Fruit fly (Drosophila melanogaster) whole organism, embryonic: ENCODE data around the gene CG6409.
A peak's percentile ranks its signal among the peaks of the same experiment; 100 is the strongest.

ENCODE experiments used
- Antp ChIP-seq: fragments of 200-800 bp; sonication (Bioruptor generic); optimal IDR thresholded peaks from 3 replicates; lab custom pipeline; 2016; ENCODE audit warnings: missing biosample characterization, missing genetic modification characterization
- Awh ChIP-seq: fragments of 200-800 bp; sonication (Bioruptor generic); IDR thresholded peaks from 2 replicates; pipeline ENCODE4, ENCODE4 v1.3.6; 2022; ENCODE audit warnings: missing biosample characterization, missing genetic modification characterization
- CG10321 ChIP-seq: fragments of 200-800 bp; sonication (Bioruptor generic); IDR thresholded peaks from 2 replicates; pipeline ENCODE4 v1.3.6; 2022; ENCODE audit warnings: missing biosample characterization, missing genetic modification characterization
- CG11504 ChIP-seq: fragments of 200-800 bp; sonication (Bioruptor generic); optimal IDR thresholded peaks from 3 replicates; lab custom pipeline; 2019; ENCODE audit warnings: missing biosample characterization, mild to moderate bottlenecking, missing genetic modification characterization, moderate library complexity
- CG13123 ChIP-seq: fragments of 200-800 bp; sonication (Bioruptor generic); optimal IDR thresholded peaks from 2 replicates; lab custom pipeline; 2016; ENCODE audit warnings: missing biosample characterization, missing genetic modification characterization
- CG13424 ChIP-seq: fragments of 200-800 bp; sonication (Bioruptor generic); optimal IDR thresholded peaks from 2 replicates; lab custom pipeline; 2019; ENCODE audit warnings: missing biosample characterization, mild to moderate bottlenecking, missing genetic modification characterization, moderate library complexity
- CG16863 ChIP-seq: fragments of 200-800 bp; sonication (Bioruptor generic); optimal IDR thresholded peaks from 3 replicates; lab custom pipeline; 2016; ENCODE audit warnings: missing biosample characterization, missing genetic modification characterization
- CG18599 ChIP-seq: fragments of 200-800 bp; sonication (Bioruptor generic); optimal IDR thresholded peaks from 3 replicates; lab custom pipeline; 2017; ENCODE audit warnings: missing biosample characterization, missing genetic modification characterization, mild to moderate bottlenecking, moderate library complexity, missing genetic modification reagents
- CG18619 ChIP-seq: fragments of 200-800 bp; sonication (Bioruptor generic); optimal IDR thresholded peaks from 3 replicates; lab custom pipeline; 2017; ENCODE audit warnings: missing biosample characterization, mild to moderate bottlenecking, missing genetic modification characterization
- CG30403 ChIP-seq: fragments of 200-800 bp; sonication (Bioruptor generic); optimal IDR thresholded peaks from 3 replicates; lab custom pipeline; 2016; ENCODE audit warnings: missing biosample characterization, missing genetic modification characterization
- CG3065 ChIP-seq: fragments of 200-800 bp; sonication (Bioruptor generic); optimal IDR thresholded peaks from 2 replicates; lab custom pipeline; 2016; ENCODE audit warnings: missing biosample characterization, missing genetic modification characterization
- CG32772 ChIP-seq: fragments of 200-800 bp; sonication (Bioruptor generic); IDR thresholded peaks from 2 replicates; pipeline ENCODE4 v1.3.6; 2022; ENCODE audit warnings: missing biosample characterization, missing genetic modification characterization
- CG42726 ChIP-seq: fragments of 200-800 bp; sonication (Bioruptor generic); IDR thresholded peaks from 2 replicates; pipeline ENCODE4 v1.3.6; 2022; ENCODE audit warnings: missing biosample characterization, missing genetic modification characterization; ENCODE audit not compliant: partially characterized antibody
- CG4328 ChIP-seq: fragments of 200-800 bp; sonication (Bioruptor generic); optimal IDR thresholded peaks from 3 replicates; lab custom pipeline; 2017; ENCODE audit warnings: missing biosample characterization, missing genetic modification reagents, missing genetic modification characterization
- CG4707 ChIP-seq: fragments of 200-800 bp; sonication (Bioruptor generic); optimal IDR thresholded peaks from 2 replicates; lab custom pipeline; 2018; ENCODE audit warnings: missing biosample characterization, mild to moderate bottlenecking, missing genetic modification characterization, moderate library complexity
- CG6175 ChIP-seq: fragments of 200-800 bp; sonication (Bioruptor generic); IDR thresholded peaks from 3 replicates; pipeline ENCODE4 v1.3.6; 2022; ENCODE audit warnings: missing biosample characterization, missing genetic modification characterization
- CG9437 ChIP-seq: fragments of 200-800 bp; sonication (Bioruptor generic); optimal IDR thresholded peaks from 2 replicates; lab custom pipeline; 2018; ENCODE audit warnings: missing biosample characterization, mild to moderate bottlenecking, missing genetic modification characterization
- Camta ChIP-seq: fragments of 200-800 bp; sonication (Bioruptor generic); optimal IDR thresholded peaks from 2 replicates; lab custom pipeline; 2016; ENCODE audit warnings: missing biosample characterization, missing genetic modification characterization
- CoRest ChIP-seq: fragments of 200-800 bp; sonication (Bioruptor generic); optimal IDR thresholded peaks from 3 replicates; lab custom pipeline; 2018; ENCODE audit warnings: missing biosample characterization, mild to moderate bottlenecking, missing genetic modification characterization, moderate library complexity
- CrebB ChIP-seq: fragments of 200-800 bp; sonication (Bioruptor generic); optimal IDR thresholded peaks from 3 replicates; lab custom pipeline; 2018; ENCODE audit warnings: missing biosample characterization, mild to moderate bottlenecking, missing genetic modification characterization
- Dbx ChIP-seq: fragments of 200-800 bp; sonication (Bioruptor generic); IDR thresholded peaks from 3 replicates; pipeline ENCODE4 v1.3.6; 2022; ENCODE audit warnings: missing biosample characterization, missing genetic modification characterization
- Dll ChIP-seq: fragments of 200-800 bp; sonication (Bioruptor generic); IDR thresholded peaks from 4 replicates; pipeline ENCODE4 v1.3.6; 2022; ENCODE audit warnings: missing biosample characterization, missing genetic modification characterization; ENCODE audit not compliant: partially characterized antibody
- Dref ChIP-seq: fragments of 200-800 bp; sonication (Bioruptor generic); IDR thresholded peaks from 2 replicates; pipeline ENCODE4 v1.3.6; 2022; ENCODE audit warnings: missing biosample characterization, missing genetic modification characterization
- Ets65A ChIP-seq: fragments of 200-800 bp; sonication (Bioruptor generic); peaks from one replicate; lab custom pipeline; 2016; ENCODE audit warnings: missing biosample characterization, missing genetic modification characterization
- Fer1 ChIP-seq: fragments of 200-800 bp; sonication (Bioruptor generic); optimal IDR thresholded peaks from 2 replicates; lab custom pipeline; 2017; ENCODE audit warnings: missing biosample characterization, mild to moderate bottlenecking, missing genetic modification characterization
- HHEX ChIP-seq: fragments of 200-800 bp; sonication (Bioruptor generic); optimal IDR thresholded peaks from 3 replicates; lab custom pipeline; 2017; ENCODE audit warnings: missing biosample characterization, mild to moderate bottlenecking, missing genetic modification characterization, missing genetic modification reagents
- Hey ChIP-seq: fragments of 200-800 bp; sonication (Bioruptor generic); optimal IDR thresholded peaks from 3 replicates; lab custom pipeline; 2018; ENCODE audit warnings: missing biosample characterization, mild to moderate bottlenecking, missing genetic modification characterization
- Hmr ChIP-seq: fragments of 200-800 bp; sonication (Bioruptor generic); optimal IDR thresholded peaks from 3 replicates; lab custom pipeline; 2017; ENCODE audit warnings: mild to moderate bottlenecking, missing biosample characterization, missing genetic modification reagents, missing genetic modification characterization
- Hr39 ChIP-seq: fragments of >200 bp; optimal IDR thresholded peaks from 2 replicates; lab custom pipeline; 2017
- Nf-YA ChIP-seq: fragments of 200-800 bp; sonication (Bioruptor generic); IDR thresholded peaks from 2 replicates; pipeline ENCODE4 v1.3.6; 2022; ENCODE audit warnings: missing biosample characterization, missing genetic modification characterization
- Opbp ChIP-seq: fragments of 200-800 bp; sonication (Bioruptor generic); IDR thresholded peaks from 3 replicates; pipeline ENCODE4 v1.3.6; 2022; ENCODE audit warnings: missing biosample characterization, missing genetic modification characterization; ENCODE audit not compliant: partially characterized antibody
- Rfx ChIP-seq: fragments of 200-800 bp; sonication (Bioruptor generic); IDR thresholded peaks from 2 replicates; pipeline ENCODE4 v1.3.6; 2022; ENCODE audit warnings: missing biosample characterization, missing genetic modification characterization
- Sox102F ChIP-seq: fragments of 200-800 bp; sonication (Bioruptor generic); optimal IDR thresholded peaks from 2 replicates; lab custom pipeline; 2018; ENCODE audit warnings: missing biosample characterization, mild to moderate bottlenecking, missing genetic modification characterization, moderate library complexity
- abd-A ChIP-seq: fragments of 200-800 bp; sonication (Bioruptor generic); optimal IDR thresholded peaks from 3 replicates; lab custom pipeline; 2019; ENCODE audit warnings: missing biosample characterization, mild to moderate bottlenecking, missing genetic modification characterization, moderate library complexity
- aop ChIP-seq: fragments of 200-800 bp; sonication (Bioruptor generic); IDR thresholded peaks from 2 replicates; pipeline ENCODE4 v1.3.6; 2022; ENCODE audit warnings: missing biosample characterization, missing genetic modification characterization
- bsh ChIP-seq, 2 experiments: fragments of 200-800 bp; sonication (Bioruptor generic); optimal IDR thresholded peaks; 2 replicates each; lab custom pipeline; 2017 to 2018; ENCODE audit warnings: mild to moderate bottlenecking in 2 of 2, missing biosample characterization in 2 of 2, missing genetic modification characterization in 2 of 2, moderate library complexity in 1 of 2
- crc ChIP-seq: fragments of 200-800 bp; sonication (Bioruptor generic); optimal IDR thresholded peaks from 2 replicates; lab custom pipeline; 2016; ENCODE audit warnings: missing biosample characterization, missing genetic modification characterization
- en ChIP-seq: fragments of 200-800 bp; sonication (Bioruptor generic); optimal IDR thresholded peaks from 2 replicates; lab custom pipeline; 2016; ENCODE audit warnings: missing biosample characterization, missing genetic modification characterization
- gcm ChIP-seq: fragments of 200-800 bp; sonication (Bioruptor generic); optimal IDR thresholded peaks from 2 replicates; lab custom pipeline; 2019; ENCODE audit warnings: missing biosample characterization, mild to moderate bottlenecking, missing genetic modification characterization, moderate library complexity
- gem ChIP-seq: fragments of 200-800 bp; sonication (Bioruptor generic); optimal IDR thresholded peaks from 2 replicates; lab custom pipeline; 2019; ENCODE audit warnings: missing biosample characterization, mild to moderate bottlenecking, missing genetic modification characterization, moderate library complexity
- ham ChIP-seq: fragments of 200-800 bp; sonication (Bioruptor generic); IDR thresholded peaks from 2 replicates; pipeline ENCODE4 v1.3.6; 2022; ENCODE audit warnings: missing biosample characterization, missing genetic modification characterization
- kah ChIP-seq: fragments of 200-800 bp; sonication (Bioruptor generic); optimal IDR thresholded peaks from 2 replicates; lab custom pipeline; 2018; ENCODE audit warnings: missing biosample characterization, mild to moderate bottlenecking, missing genetic modification characterization
- klu ChIP-seq: fragments of 200-800 bp; sonication (Bioruptor generic); IDR thresholded peaks from 2 replicates; pipeline ENCODE4 v1.3.6; 2022; ENCODE audit warnings: missing biosample characterization, missing genetic modification characterization
- lbe ChIP-seq: fragments of 200-800 bp; sonication (Bioruptor generic); optimal IDR thresholded peaks from 2 replicates; lab custom pipeline; 2016; ENCODE audit warnings: missing biosample characterization, mild to moderate bottlenecking, missing genetic modification characterization
- mirr ChIP-seq: fragments of 200-800 bp; sonication (Bioruptor generic); optimal IDR thresholded peaks from 3 replicates; lab custom pipeline; 2018; ENCODE audit warnings: missing biosample characterization, mild to moderate bottlenecking, missing genetic modification characterization
- slp2 ChIP-seq: fragments of 200-800 bp; sonication (Bioruptor generic); optimal IDR thresholded peaks from 2 replicates; lab custom pipeline; 2016; ENCODE audit warnings: missing biosample characterization, missing genetic modification characterization
- sqz ChIP-seq: fragments of 200-800 bp; sonication (Bioruptor generic); optimal IDR thresholded peaks from 3 replicates; lab custom pipeline; 2018; ENCODE audit warnings: missing biosample characterization, mild to moderate bottlenecking, missing genetic modification characterization
- unc-4 ChIP-seq: fragments of 200-800 bp; sonication (Bioruptor generic); IDR thresholded peaks from 2 replicates; pipeline ENCODE4 v1.3.6; 2022; ENCODE audit warnings: missing biosample characterization, missing genetic modification characterization; ENCODE audit not compliant: partially characterized antibody
- wdn ChIP-seq: fragments of 200-800 bp; sonication (Bioruptor generic); IDR thresholded peaks from 2 replicates; pipeline ENCODE4 v1.3.6; 2022; ENCODE audit warnings: missing biosample characterization, missing genetic modification characterization
- zfh1 ChIP-seq: fragments of 200-800 bp; sonication (Bioruptor generic); IDR thresholded peaks from 3 replicates; pipeline ENCODE4 v1.3.6; 2022; ENCODE audit warnings: missing biosample characterization, missing genetic modification characterization

Gene CG6409

DNA sequence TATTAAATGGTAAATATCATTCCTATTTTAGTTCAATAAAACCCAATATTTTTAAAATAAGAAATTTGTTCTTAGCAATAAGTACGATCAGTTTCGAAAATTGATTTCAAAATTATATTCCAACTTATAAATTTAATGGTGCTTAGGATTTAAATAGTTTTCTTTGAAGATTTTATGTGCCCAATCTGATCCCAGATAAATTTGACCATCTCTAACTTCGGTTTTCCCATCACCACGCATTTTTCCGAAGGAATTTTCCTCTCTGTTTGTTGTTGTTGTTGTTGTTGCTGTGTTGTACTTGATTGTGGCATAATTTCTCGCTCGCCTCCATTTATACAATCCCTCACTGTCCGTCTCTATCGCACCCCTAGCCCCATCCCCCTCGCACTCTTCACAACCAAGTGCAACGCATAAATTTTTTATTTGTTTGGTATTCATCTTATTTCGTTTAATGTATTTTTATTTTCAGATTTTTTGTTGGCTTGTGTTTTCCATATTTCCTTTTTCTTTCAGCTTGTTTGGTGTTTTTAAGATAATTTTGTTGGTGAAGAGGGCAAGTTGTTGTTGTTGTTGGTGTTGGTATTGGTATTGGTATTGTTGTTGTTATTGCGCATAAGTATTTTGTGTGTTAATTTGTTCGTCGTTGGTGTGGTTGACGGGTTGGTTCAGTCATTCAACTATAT, 32.4 kb downstream of the CG6409 start (continued):
- TF ChIP-seq Awh (GFP tag; lab: Robert Waterston, UW) (peak; percentile 17; the same call in 1 of the 2 replicates), slp2 (GFP tag; lab: Kevin White, UChicago) (no peak), aop (no peak), Antp (no peak), CG4707 (GFP tag; lab: Kevin White, UChicago) (no peak), CG4328 (GFP tag; lab: Kevin White, UChicago) (peak; percentile 11), CG18599 (GFP tag; lab: Kevin White, UChicago) (no peak), gem (peak; percentile 50), CG32772 (GFP tag; lab: Robert Waterston, UW) (0 out of 2 replicates have a peak, but pooled peaks have one; percentile 17), gcm (no peak), CG13123 (GFP tag; lab: Kevin White, UChicago) (peak; percentile 2), CG18619 (GFP tag; lab: Kevin White, UChicago) (no peak), Dbx (GFP tag; lab: Robert Waterston, UW) (no peak), CG30403 (GFP tag; lab: Kevin White, UChicago) (peak; percentile 24), Rfx (GFP tag; lab: Robert Waterston, UW) (no peak), Dll (GFP tag; lab: Robert Waterston, UW) (no peak), Nf-YA (GFP tag; lab: Robert Waterston, UW) (no peak), abd-A (tag; lab: Kevin White, UChicago) (peak; percentile 87), CG10321 (GFP tag; lab: Robert Waterston, UW) (no peak), CG13424 (tag; lab: Kevin White, UChicago) (peak; percentile 34), Hr39 (lab: Kevin White, UChicago) (no peak), CG6175 (no peak), lbe (no peak), klu (GFP tag; lab: Robert Waterston, UW) (no peak), CG16863 (GFP tag; lab: Kevin White, UChicago) (no peak), CG42726 (GFP tag; lab: Robert Waterston, UW) (no peak), en (no peak), CrebB (tag; lab: Kevin White, UChicago) (no peak), Ets65A (peak; percentile 55), Dref (GFP tag; lab: Robert Waterston, UW) (no peak), CG3065 (GFP tag; lab: Kevin White, UChicago) (no peak), zfh1 (peak; percentile 65), CG11504 (peak; percentile 32), Hey (tag; lab: Kevin White, UChicago) (no peak), Camta (GFP tag; lab: Kevin White, UChicago) (no peak), ham (GFP tag; lab: Robert Waterston, UW) (no peak), Opbp (GFP tag; lab: Robert Waterston, UW) (peak; percentile 13; the same call in 1 of the 3 replicates), crc (no peak), wdn (GFP tag; lab: Robert Waterston, UW) (no peak), bsh (GFP tag; optimal IDR thresholded peaks at IDR 0.05; lab: Kevin White, UChicago) (peak in 1 of 2 experiments; percentile 61), mirr (GFP tag; lab: Kevin White, UChicago) (no peak), HHEX (no peak), CG9437 (peak; percentile 0), Sox102F (GFP tag; lab: Kevin White, UChicago) (peak; percentile 37), unc-4 (GFP tag; lab: Robert Waterston, UW) (no peak), kah (GFP tag; lab: Kevin White, UChicago) (no peak), Fer1 (no peak), sqz (GFP tag; lab: Kevin White, UChicago) (peak; percentile 80), Hmr (GFP tag; lab: Kevin White, UChicago) (no peak), CoRest (tag; lab: Kevin White, UChicago) (peak; percentile 26)
